Worm (Caenorhabditis elegans) whole organism, late embryonic: ENCODE data around the gene Y47G7B.2.

ENCODE experiments used
- C08G9.2 ChIP-seq: sonication (generic microtip); optimal IDR thresholded peaks from 2 replicates; lab custom pipeline; 2016; ENCODE audit warnings: mild to moderate bottlenecking, missing genetic modification characterization, moderate library complexity, missing compliant biosample characterization
- C38D4.7 ChIP-seq: fragments of 200-800 bp; sonication (Bioruptor generic); optimal IDR thresholded peaks from 2 replicates; lab custom pipeline; 2018; ENCODE audit warnings: mild to moderate bottlenecking, missing genetic modification characterization, moderate library complexity, missing compliant biosample characterization
- T23F11.4 ChIP-seq: fragments of 200-800 bp; sonication (Bioruptor generic); optimal IDR thresholded peaks from 2 replicates; lab custom pipeline; 2018; ENCODE audit warnings: mild to moderate bottlenecking, missing genetic modification characterization, missing compliant biosample characterization
- ama-1 ChIP-seq: fragments of 150-350 bp; optimal IDR thresholded peaks from 2 replicates; lab custom pipeline; 2014
- ceh-19 ChIP-seq: fragments of 200-800 bp; sonication (Bioruptor generic); optimal IDR thresholded peaks from 2 replicates; lab custom pipeline; 2018; ENCODE audit warnings: mild to moderate bottlenecking, missing genetic modification characterization, missing compliant biosample characterization
- ceh-22 ChIP-seq: sonication (generic microtip); optimal IDR thresholded peaks from 2 replicates; lab custom pipeline; 2017; ENCODE audit warnings: missing biosample characterization, missing genetic modification characterization
- ceh-30 ChIP-seq: fragments of 150-350 bp; optimal IDR thresholded peaks from 2 replicates; lab custom pipeline; 2014; ENCODE audit warnings: missing biosample characterization, missing genetic modification characterization
- ceh-31 ChIP-seq: sonication (generic microtip); optimal IDR thresholded peaks from 2 replicates; lab custom pipeline; 2016; ENCODE audit warnings: missing genetic modification characterization, missing compliant biosample characterization
- ceh-45 ChIP-seq: fragments of 200-800 bp; sonication (Bioruptor generic); IDR thresholded peaks from 2 replicates; pipeline ENCODE4 v1.3.6; 2022; ENCODE audit warnings: missing genetic modification reagents, missing genetic modification characterization, missing compliant biosample characterization
- ceh-6 ChIP-seq: fragments of 200-800 bp; sonication (Bioruptor generic); optimal IDR thresholded peaks from 2 replicates; lab custom pipeline; 2018; ENCODE audit warnings: mild to moderate bottlenecking, missing genetic modification characterization, missing compliant biosample characterization
- dve-1 ChIP-seq: sonication (generic microtip); optimal IDR thresholded peaks from 2 replicates; lab custom pipeline; 2017; ENCODE audit warnings: antibody characterized with exemption, mild to moderate bottlenecking, missing genetic modification characterization, missing compliant biosample characterization
- ets-4 ChIP-seq: sonication (generic microtip); optimal IDR thresholded peaks from 2 replicates; lab custom pipeline; 2016; ENCODE audit warnings: missing genetic modification characterization, missing compliant biosample characterization
- fax-1 ChIP-seq: sonication (generic microtip); optimal IDR thresholded peaks from 2 replicates; lab custom pipeline; 2016; ENCODE audit warnings: missing genotype, missing genetic modification characterization, missing compliant biosample characterization
- fkh-10 ChIP-seq: fragments of 150-350 bp; optimal IDR thresholded peaks from 2 replicates; lab custom pipeline; 2014; ENCODE audit warnings: missing biosample characterization, missing genetic modification reagents, missing genetic modification characterization
- gmeb-2 ChIP-seq: sonication (generic microtip); optimal IDR thresholded peaks from 2 replicates; lab custom pipeline; 2016; ENCODE audit warnings: missing genetic modification characterization, inconsistent platforms, missing compliant biosample characterization
- hlh-6 ChIP-seq: sonication (generic microtip); optimal IDR thresholded peaks from 2 replicates; lab custom pipeline; 2016; ENCODE audit warnings: missing genotype, missing genetic modification characterization, missing compliant biosample characterization
- lim-6 ChIP-seq: sonication (generic microtip); optimal IDR thresholded peaks from 2 replicates; lab custom pipeline; 2016; ENCODE audit warnings: missing genetic modification characterization, missing compliant biosample characterization
- madf-2 ChIP-seq: sonication (generic microtip); optimal IDR thresholded peaks from 2 replicates; lab custom pipeline; 2017; ENCODE audit warnings: missing genetic modification characterization, missing compliant biosample characterization
- mec-3 ChIP-seq: sonication (generic microtip); optimal IDR thresholded peaks from 2 replicates; lab custom pipeline; 2016; ENCODE audit warnings: borderline replicate concordance, missing genetic modification characterization, missing compliant biosample characterization
- nfya-1 ChIP-seq: sonication (generic microtip); optimal IDR thresholded peaks from 2 replicates; lab custom pipeline; 2017; ENCODE audit warnings: missing genetic modification characterization, mild to moderate bottlenecking, missing compliant biosample characterization, antibody characterized with exemption, moderate library complexity
- npax-4 ChIP-seq: sonication (generic microtip); optimal IDR thresholded peaks from 2 replicates; lab custom pipeline; 2016; ENCODE audit warnings: missing genetic modification characterization, missing compliant biosample characterization
- odd-2 ChIP-seq: sonication (generic microtip); optimal IDR thresholded peaks from 2 replicates; lab custom pipeline; 2017; ENCODE audit warnings: antibody characterized with exemption, mild to moderate bottlenecking, missing genetic modification characterization, missing compliant biosample characterization
- pax-1 ChIP-seq: fragments of 150-350 bp; optimal IDR thresholded peaks from 2 replicates; lab custom pipeline; 2014; ENCODE audit warnings: missing biosample characterization, missing genetic modification characterization
- ref-2 ChIP-seq: sonication (generic microtip); optimal IDR thresholded peaks from 2 replicates; lab custom pipeline; 2016; ENCODE audit warnings: missing genetic modification characterization, missing compliant biosample characterization
- rnt-1 ChIP-seq: sonication (generic microtip); optimal IDR thresholded peaks from 2 replicates; lab custom pipeline; 2016; ENCODE audit warnings: missing genetic modification characterization, missing compliant biosample characterization
- sox-4 ChIP-seq: sonication (generic microtip); optimal IDR thresholded peaks from 2 replicates; lab custom pipeline; 2017; ENCODE audit warnings: mild to moderate bottlenecking, missing genetic modification characterization, inconsistent platforms, missing compliant biosample characterization
- syd-9 ChIP-seq: sonication (generic microtip); optimal IDR thresholded peaks from 2 replicates; lab custom pipeline; 2016; ENCODE audit warnings: mild to moderate bottlenecking, missing genetic modification characterization, moderate library complexity, missing compliant biosample characterization
- ttx-3 ChIP-seq: sonication (generic microtip); optimal IDR thresholded peaks from 2 replicates; lab custom pipeline; 2016; ENCODE audit warnings: missing genetic modification reagents, missing genetic modification characterization, missing compliant biosample characterization
- unc-3 ChIP-seq, 2 experiments: fragments of 200-800 bp in 1 of 2; sonication (Bioruptor generic) in 1 of 2; sonication (generic microtip) in 1 of 2; conservative IDR thresholded peaks in 1 of 2; optimal IDR thresholded peaks in 1 of 2; 2 replicates each; pipeline versions ENCODE4 v1.3.6 to Lab custom; 2016 to 2022; ENCODE audit warnings: missing compliant biosample characterization in 2 of 2, missing genetic modification characterization in 2 of 2, missing genetic modification reagents in 1 of 2
- unc-42 ChIP-seq: sonication (generic microtip); optimal IDR thresholded peaks from 2 replicates; lab custom pipeline; 2016; ENCODE audit warnings: missing genotype, missing genetic modification characterization, missing compliant biosample characterization
- unc-55 ChIP-seq: sonication (generic microtip); optimal IDR thresholded peaks from 2 replicates; lab custom pipeline; 2017; ENCODE audit warnings: missing biosample characterization, missing genetic modification reagents, missing genetic modification characterization
- zip-5 ChIP-seq: sonication (generic microtip); optimal IDR thresholded peaks from 2 replicates; lab custom pipeline; 2016; ENCODE audit warnings: missing genetic modification characterization, missing compliant biosample characterization

Y47G7B.2 gene

DNA sequence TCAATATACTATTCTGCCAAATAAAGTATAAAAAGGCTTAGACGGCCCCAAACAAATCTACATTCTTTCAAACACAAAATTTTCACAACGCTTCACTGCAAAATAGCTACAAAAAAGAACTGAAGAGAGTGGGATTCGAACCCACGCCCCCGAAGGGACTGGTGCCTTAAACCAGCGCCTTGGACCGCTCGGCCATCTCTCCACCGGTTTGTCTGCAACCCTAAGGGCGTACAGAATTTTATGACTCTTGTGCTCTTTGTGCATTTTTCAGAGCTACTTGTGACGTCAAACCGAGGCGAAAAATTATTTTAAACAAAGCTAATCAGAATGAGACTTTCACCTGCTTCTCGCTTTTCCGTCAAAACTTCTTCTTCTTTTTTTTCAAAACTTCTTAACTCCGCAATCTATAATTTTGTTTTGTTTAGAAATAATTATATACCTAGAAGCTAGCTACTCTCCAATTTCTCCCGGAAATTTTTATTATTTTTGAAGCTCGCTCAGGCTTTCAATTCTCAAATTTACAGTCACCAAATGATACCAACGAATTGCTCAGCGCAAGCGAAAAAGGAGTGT lies 28.4 kb upstream of the Y47G7B.2 start, which contains the start of gene T05A8.8:
TSS of gene T05A8.8 (plus strand) at position 523 of the 573 bp plus-strand sequence.
- TF ChIP-seq zip-5 (no peak), ref-2 (tag; lab: Kevin White, UChicago) (no peak), ceh-45 (GFP tag; lab: Robert Waterston, UW) (no peak), gmeb-2 (tag; lab: Kevin White, UChicago) (no peak)
- TF ChIP-seq, all 69 proteins: peak for 0

DNA sequence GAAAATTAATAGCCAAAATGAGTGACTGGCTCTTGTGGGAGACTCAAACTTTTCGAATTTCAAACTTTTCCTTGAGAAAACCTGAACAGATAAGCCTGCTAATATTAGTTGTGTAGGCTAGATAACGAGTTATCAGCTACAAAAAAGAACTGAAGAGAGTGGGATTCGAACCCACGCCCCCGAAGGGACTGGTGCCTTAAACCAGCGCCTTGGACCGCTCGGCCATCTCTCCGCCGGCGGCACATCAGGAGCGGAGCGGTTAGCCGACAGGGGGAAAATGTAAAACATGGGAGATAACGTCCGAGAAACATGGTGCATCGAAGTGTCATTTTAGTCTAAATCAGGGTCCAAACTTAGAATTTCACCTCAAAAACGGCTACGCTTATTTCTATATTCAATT lies 27.8 kb upstream of the Y47G7B.2 start:
- TF ChIP-seq sox-4 (tag; lab: Kevin White, UChicago) (no peak), C38D4.7 (GFP tag; lab: Kevin White, UChicago) (no peak), ref-2 (tag; lab: Kevin White, UChicago) (no peak)
- TF ChIP-seq, all 69 proteins: peak for 0

ce11 chrII:2735192-2735591 lies 27.4 kb upstream of the Y47G7B.2 start, which contains the start of gene wdr-31:
Gene wdr-31 (minus strand): TSS chrII:2735292.
- no peak for TF ChIP-seq unc-42
- TF ChIP-seq unc-3 (GFP tag; conservative IDR thresholded peaks at IDR 0.05; lab: Robert Waterston, UW) = no peak
- TF ChIP-seq unc-3 (tag; optimal IDR thresholded peaks at IDR 0.05; lab: Kevin White, UChicago) = no peak
- TF ChIP-seq ets-4 = no peak
- TF ChIP-seq madf-2 (tag; lab: Kevin White, UChicago) = no peak
- TF ChIP-seq ttx-3 (tag; lab: Kevin White, UChicago) = no peak

DNA sequence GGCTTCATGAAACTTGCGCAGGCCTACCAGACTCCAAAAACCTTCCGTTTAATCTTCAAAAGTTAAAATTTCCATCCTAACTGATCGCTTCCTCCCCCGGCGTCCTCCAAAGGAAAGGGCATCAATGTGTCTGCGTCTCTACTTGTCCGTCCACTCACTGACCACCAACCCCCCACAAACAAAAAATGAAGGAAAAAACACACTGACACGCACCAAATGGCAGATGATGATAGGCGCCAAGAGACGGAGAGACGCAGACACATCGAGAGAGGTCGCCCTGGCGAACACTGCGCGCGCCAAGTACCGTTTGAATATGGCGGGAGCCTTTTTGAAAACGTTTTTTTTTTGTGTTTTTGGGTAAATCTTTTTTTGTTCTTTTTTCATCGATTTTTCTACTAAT lies 26.9 kb upstream of the Y47G7B.2 start:
- TF ChIP-seq ama-1 (lab: Kevin White, UChicago) (no peak), nfya-1 (tag; lab: Kevin White, UChicago) (peak; percentile 49)

- TF ChIP-seq fkh-10 = no peak
- TF ChIP-seq hlh-6 = no peak
- TF ChIP-seq syd-9 (tag; lab: Kevin White, UChicago) = no peak
- peak; percentile 82 for TF ChIP-seq dve-1
Measured at ce11 chrII:2734266-2734665, 26.5 kb upstream of the Y47G7B.2 start.

DNA sequence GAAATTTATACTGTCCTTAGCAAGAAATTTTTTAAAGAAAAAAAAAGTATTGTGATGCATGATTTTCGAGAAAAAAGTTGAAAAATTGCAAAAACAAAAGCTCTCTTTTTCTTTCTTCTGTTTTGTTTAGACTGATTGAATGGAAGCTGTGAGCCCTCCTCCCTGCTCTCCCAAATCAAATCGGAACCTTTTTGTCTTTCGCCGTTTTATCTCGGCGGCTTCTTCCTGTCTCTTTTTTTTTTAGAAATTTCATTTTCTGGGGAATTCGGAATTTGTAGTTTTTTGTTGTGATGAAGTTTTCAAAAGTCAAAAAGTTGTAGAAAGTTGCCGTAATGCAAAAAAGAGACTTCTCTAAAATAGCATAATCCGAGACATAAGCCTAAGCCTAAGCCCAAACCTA lies 22.8 kb upstream of the Y47G7B.2 start:
- TF ChIP-seq npax-4 (no peak), unc-42 (peak; percentile 34)

ce11 chrII:2726774-2727173 lies 19.0 kb upstream of the Y47G7B.2 start:
- TF ChIP-seq zip-5 = no peak
- peak; percentile 52 for TF ChIP-seq unc-55 (GFP tag; lab: Kevin White, UChicago)
- no peak for TF ChIP-seq rnt-1 (tag; lab: Kevin White, UChicago)

ce11 chrII:2725561-2725960 lies 17.7 kb upstream of the Y47G7B.2 start, which contains the start of the genes T05A8.11 and nep-2:
Gene T05A8.11 (minus strand): TSS chrII:2725661.
Gene nep-2 (minus strand): TSS chrII:2725752.
- no peak for TF ChIP-seq pax-1 (tag; lab: Kevin White, UChicago)
- no peak for TF ChIP-seq mec-3
- no peak for TF ChIP-seq ets-4
- no peak for TF ChIP-seq T23F11.4 (GFP tag; lab: Kevin White, UChicago)
- TF ChIP-seq ceh-22 = no peak
- TF ChIP-seq lim-6 (tag; lab: Kevin White, UChicago) = no peak
- TF ChIP-seq, all 69 proteins: peak for 0

DNA sequence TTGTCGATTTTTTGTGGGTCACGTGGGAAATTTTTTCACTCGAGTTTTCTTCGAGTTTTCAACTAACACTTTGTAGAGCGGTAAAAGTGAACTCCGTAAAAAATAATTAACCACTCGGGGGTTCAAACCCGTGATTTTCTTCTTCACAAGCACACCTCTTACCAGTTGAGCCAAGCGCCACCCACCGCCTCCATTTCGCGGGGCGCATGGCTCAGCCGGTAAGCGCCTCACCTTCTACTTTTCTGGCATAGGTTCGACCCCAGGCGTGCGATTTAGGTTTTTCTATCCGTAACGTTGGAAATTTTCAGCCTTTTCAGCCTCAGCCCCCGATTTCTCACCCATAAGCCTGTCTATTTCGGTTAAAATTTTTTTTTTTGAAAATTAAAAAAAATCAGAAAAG lies 14.2 kb upstream of the Y47G7B.2 start:
- TF ChIP-seq ceh-30 (tag; lab: Kevin White, UChicago) (no peak), unc-55 (GFP tag; lab: Kevin White, UChicago) (no peak), ceh-19 (no peak), ets-4 (no peak), ceh-6 (GFP tag; lab: Kevin White, UChicago) (no peak), C08G9.2 (tag; lab: Kevin White, UChicago) (no peak), fax-1 (tag; lab: Kevin White, UChicago) (no peak), unc-42 (no peak), odd-2 (tag; lab: Kevin White, UChicago) (no peak), ceh-31 (tag; lab: Kevin White, UChicago) (no peak)
